Fruit fly (Drosophila melanogaster) whole organism, embryonic: Measurements from ENCODE around the gene Art1.

Experiments
- Ada2b ChIP-seq: fragments of 200-800 bp; sonication (Bioruptor generic); IDR thresholded peaks from 2 replicates; pipeline ENCODE4 v1.3.6; 2022; ENCODE audit warnings: missing biosample characterization, missing genetic modification characterization
- B-H2 ChIP-seq: fragments of 200-800 bp; sonication (Bioruptor generic); optimal IDR thresholded peaks from 2 replicates; lab custom pipeline; 2018; ENCODE audit warnings: missing biosample characterization, mild to moderate bottlenecking, missing genetic modification characterization
- C15 ChIP-seq: fragments of 200-800 bp; sonication (Bioruptor generic); IDR thresholded peaks from 3 replicates; pipeline ENCODE4 v1.3.6; 2022; ENCODE audit warnings: missing biosample characterization, missing genetic modification characterization
- CG10267 ChIP-seq: fragments of 200-800 bp; sonication (Bioruptor generic); optimal IDR thresholded peaks from 2 replicates; lab custom pipeline; 2018; ENCODE audit warnings: missing biosample characterization, mild to moderate bottlenecking, missing genetic modification characterization, moderate library complexity
- CG10462 ChIP-seq: fragments of 200-800 bp; sonication (Bioruptor generic); optimal IDR thresholded peaks from 2 replicates; lab custom pipeline; 2016; ENCODE audit warnings: missing biosample characterization, missing genetic modification characterization
- CG11247 ChIP-seq: fragments of 200-800 bp; sonication (Bioruptor generic); IDR thresholded peaks from 2 replicates; pipeline ENCODE4 v1.3.6; 2022; ENCODE audit warnings: missing biosample characterization, missing genetic modification characterization
- CG12236 ChIP-seq: fragments of 200-800 bp; sonication (Bioruptor generic); optimal IDR thresholded peaks from 2 replicates; lab custom pipeline; 2016; ENCODE audit warnings: missing biosample characterization, missing genetic modification characterization
- CG14860 ChIP-seq: fragments of 200-800 bp; sonication (Bioruptor generic); IDR thresholded peaks from 3 replicates; pipeline ENCODE4 v1.3.6; 2022; ENCODE audit warnings: missing biosample characterization, missing genetic modification characterization; ENCODE audit not compliant: partially characterized antibody
- CG15696 ChIP-seq: fragments of 200-800 bp; sonication (Bioruptor generic); optimal IDR thresholded peaks from 2 replicates; lab custom pipeline; 2019; ENCODE audit warnings: missing biosample characterization, mild to moderate bottlenecking, missing genetic modification characterization, moderate library complexity
- CG17186 ChIP-seq: fragments of 200-800 bp; sonication (Bioruptor generic); optimal IDR thresholded peaks from 3 replicates; lab custom pipeline; 2017; ENCODE audit warnings: missing biosample characterization, missing genetic modification reagents, missing genetic modification characterization
- CG18476 ChIP-seq: fragments of 200-800 bp; sonication (Bioruptor generic); optimal IDR thresholded peaks from 2 replicates; lab custom pipeline; 2016; ENCODE audit warnings: missing biosample characterization, mild to moderate bottlenecking, missing genetic modification characterization
- CG18764 ChIP-seq: fragments of 200-800 bp; sonication (Bioruptor generic); optimal IDR thresholded peaks from 3 replicates; lab custom pipeline; 2016; ENCODE audit warnings: missing biosample characterization, missing genetic modification characterization
- CG30020 ChIP-seq: fragments of 200-800 bp; optimal IDR thresholded peaks from 2 replicates; lab custom pipeline; 2019; ENCODE audit warnings: missing biosample characterization, mild to moderate bottlenecking, missing genetic modification characterization, moderate library complexity
- CG31388 ChIP-seq: fragments of 200-800 bp; sonication (Bioruptor generic); optimal IDR thresholded peaks from 2 replicates; lab custom pipeline; 2016; ENCODE audit warnings: missing biosample characterization, missing genetic modification characterization
- CG3838 ChIP-seq: fragments of 200-800 bp; sonication (Bioruptor generic); optimal IDR thresholded peaks from 3 replicates; lab custom pipeline; 2016; ENCODE audit warnings: missing biosample characterization, missing genetic modification characterization
- CG43689 ChIP-seq: fragments of 200-800 bp; sonication (Bioruptor generic); IDR thresholded peaks from 2 replicates; pipeline ENCODE4 v1.3.6; 2022; ENCODE audit warnings: missing biosample characterization, missing genetic modification characterization
- CG4707 ChIP-seq: fragments of 200-800 bp; sonication (Bioruptor generic); optimal IDR thresholded peaks from 2 replicates; lab custom pipeline; 2018; ENCODE audit warnings: missing biosample characterization, mild to moderate bottlenecking, missing genetic modification characterization, moderate library complexity
- CHES-1-like ChIP-seq: fragments of 200-800 bp; sonication (Bioruptor generic); optimal IDR thresholded peaks from 2 replicates; lab custom pipeline; 2016; ENCODE audit warnings: missing biosample characterization, missing genetic modification characterization
- GATAe ChIP-seq: fragments of 200-800 bp; sonication (Bioruptor generic); conservative IDR thresholded peaks from 2 replicates; pipeline ENCODE4 v1.3.6; 2022; ENCODE audit warnings: missing biosample characterization, missing genetic modification characterization
- Hr78 ChIP-seq, 2 experiments: fragments of 200-800 bp in 1 of 2; fragments of >200 bp in 1 of 2; sonication (Bioruptor generic) in 1 of 2; optimal IDR thresholded peaks; 2 replicates each; lab custom pipeline; 2017 to 2019; ENCODE audit warnings: missing biosample characterization in 2 of 2, missing genetic modification characterization in 2 of 2, mild to moderate bottlenecking in 1 of 2, moderate library complexity in 1 of 2
- Meics ChIP-seq: fragments of 200-800 bp; sonication (Bioruptor generic); optimal IDR thresholded peaks from 2 replicates; lab custom pipeline; 2017; ENCODE audit warnings: missing biosample characterization, mild to moderate bottlenecking, missing genetic modification characterization
- NC2α ChIP-seq: fragments of 200-800 bp; sonication (Bioruptor generic); optimal IDR thresholded peaks from 2 replicates; lab custom pipeline; 2016; ENCODE audit warnings: missing biosample characterization, missing genetic modification characterization
- NC2β ChIP-seq: fragments of 200-800 bp; sonication (Bioruptor generic); optimal IDR thresholded peaks from 2 replicates; lab custom pipeline; 2016; ENCODE audit warnings: missing biosample characterization, missing genetic modification characterization
- NK7.1 ChIP-seq: fragments of 200-800 bp; sonication (Bioruptor generic); optimal IDR thresholded peaks from 3 replicates; lab custom pipeline; 2016; ENCODE audit warnings: missing biosample characterization, missing genetic modification characterization
- Nf-YA ChIP-seq: fragments of 200-800 bp; sonication (Bioruptor generic); IDR thresholded peaks from 2 replicates; pipeline ENCODE4 v1.3.6; 2022; ENCODE audit warnings: missing biosample characterization, missing genetic modification characterization
- Oaz ChIP-seq: fragments of 200-800 bp; sonication (Bioruptor generic); IDR thresholded peaks from 2 replicates; pipeline ENCODE4 v1.3.6; 2022; ENCODE audit warnings: missing biosample characterization, missing genetic modification characterization
- Poxn ChIP-seq: fragments of 200-800 bp; sonication (Bioruptor generic); IDR thresholded peaks from 2 replicates; pipeline ENCODE4 v1.3.6; 2022; ENCODE audit warnings: missing biosample characterization, missing genetic modification characterization
- Scr ChIP-seq: fragments of 200-800 bp; sonication (Bioruptor generic); IDR thresholded peaks from 2 replicates; pipeline ENCODE4 v1.3.6; 2022; ENCODE audit warnings: missing biosample characterization, missing genetic modification characterization; ENCODE audit not compliant: partially characterized antibody
- Side ChIP-seq: fragments of 200-800 bp; sonication (Bioruptor generic); optimal IDR thresholded peaks from 2 replicates; lab custom pipeline; 2016; ENCODE audit warnings: missing biosample characterization, missing genetic modification characterization
- Spps ChIP-seq: fragments of 200-800 bp; sonication (Bioruptor generic); optimal IDR thresholded peaks from 2 replicates; lab custom pipeline; 2018; ENCODE audit warnings: missing biosample characterization, mild to moderate bottlenecking, missing genetic modification characterization
- TFAM ChIP-seq: fragments of 200-800 bp; sonication (Bioruptor generic); optimal IDR thresholded peaks from 2 replicates; lab custom pipeline; 2017; ENCODE audit warnings: missing biosample characterization, missing genetic modification characterization, inconsistent platforms
- Taf1 ChIP-seq: fragments of 200-800 bp; sonication (Bioruptor generic); IDR thresholded peaks from 2 replicates; pipeline ENCODE4 v1.3.6; 2022; ENCODE audit warnings: missing biosample characterization, missing genetic modification characterization
- Xbp1 ChIP-seq: fragments of 200-800 bp; sonication (Bioruptor generic); optimal IDR thresholded peaks from 3 replicates; lab custom pipeline; 2016; ENCODE audit warnings: missing biosample characterization, mild to moderate bottlenecking, missing genetic modification characterization
- chn ChIP-seq: fragments of 200-800 bp; sonication (Bioruptor generic); optimal IDR thresholded peaks from 2 replicates; lab custom pipeline; 2016; ENCODE audit warnings: missing biosample characterization, missing genetic modification characterization
- corto ChIP-seq: fragments of 200-800 bp; sonication (Bioruptor generic); optimal IDR thresholded peaks from 2 replicates; lab custom pipeline; 2016; ENCODE audit warnings: missing biosample characterization, mild to moderate bottlenecking, missing genetic modification characterization, moderate library complexity
- crc ChIP-seq: fragments of 200-800 bp; sonication (Bioruptor generic); optimal IDR thresholded peaks from 2 replicates; lab custom pipeline; 2016; ENCODE audit warnings: missing biosample characterization, missing genetic modification characterization
- ems ChIP-seq: fragments of 200-800 bp; sonication (Bioruptor generic); optimal IDR thresholded peaks from 3 replicates; lab custom pipeline; 2016; ENCODE audit warnings: missing biosample characterization, missing genetic modification characterization
- gro ChIP-seq: fragments of 200-800 bp; sonication (Bioruptor generic); optimal IDR thresholded peaks from 2 replicates; lab custom pipeline; 2016; ENCODE audit warnings: missing biosample characterization, missing genetic modification characterization
- insv ChIP-seq, 2 experiments: fragments of 200-800 bp; sonication (Bioruptor generic); optimal IDR thresholded peaks; 3 replicates each; lab custom pipeline; 2016 to 2018; ENCODE audit warnings: missing biosample characterization in 2 of 2, missing genetic modification characterization in 2 of 2
- kni ChIP-seq: fragments of 200-800 bp; sonication (Bioruptor generic); optimal IDR thresholded peaks from 3 replicates; lab custom pipeline; 2017; ENCODE audit warnings: mild to moderate bottlenecking, missing biosample characterization, missing genetic modification reagents, missing genetic modification characterization
- lola ChIP-seq, 3 experiments: fragments of >200 bp in 2 of 3; fragments of 200-800 bp in 1 of 3; sonication (Bioruptor generic) in 1 of 3; optimal IDR thresholded peaks; 2 replicates each; lab custom pipeline; 2017 to 2019; ENCODE audit warnings: missing biosample characterization in 3 of 3, missing genetic modification characterization in 3 of 3, mild to moderate bottlenecking in 1 of 3, moderate library complexity in 1 of 3
- odd ChIP-seq: fragments of 200-800 bp; sonication (Bioruptor generic); optimal IDR thresholded peaks from 2 replicates; lab custom pipeline; 2017; ENCODE audit warnings: missing biosample characterization, mild to moderate bottlenecking, missing genetic modification characterization
- tgo ChIP-seq: fragments of 200-800 bp; sonication (Bioruptor generic); IDR thresholded peaks from 3 replicates; pipeline ENCODE4 v1.3.6; 2022; ENCODE audit warnings: missing biosample characterization, missing genetic modification characterization
- trh ChIP-seq: fragments of 200-800 bp; sonication (Bioruptor generic); optimal IDR thresholded peaks from 2 replicates; lab custom pipeline; 2016; ENCODE audit warnings: missing biosample characterization, missing genetic modification characterization
- unpg ChIP-seq: fragments of 200-800 bp; sonication (Bioruptor generic); optimal IDR thresholded peaks from 3 replicates; lab custom pipeline; 2018; ENCODE audit warnings: missing biosample characterization, mild to moderate bottlenecking, missing genetic modification characterization, moderate library complexity
- wek ChIP-seq: fragments of 200-800 bp; sonication (Bioruptor generic); optimal IDR thresholded peaks from 3 replicates; lab custom pipeline; 2018; ENCODE audit warnings: missing biosample characterization, mild to moderate bottlenecking, missing genetic modification characterization, moderate library complexity
- yki ChIP-seq: fragments of >200 bp; optimal IDR thresholded peaks from 3 replicates; lab custom pipeline; 2018
- zen ChIP-seq: fragments of 200-800 bp; sonication (Bioruptor generic); optimal IDR thresholded peaks from 3 replicates; lab custom pipeline; 2018; ENCODE audit warnings: missing biosample characterization, mild to moderate bottlenecking, missing genetic modification characterization, moderate library complexity

Gene Art1

dm6 chr3R:10760966-10761855, 26.8 kb downstream of the Art1 start, which contains the start of the genes MED7 and Cap-H2 (continued):
- TF ChIP-seq CG3838 (GFP tag; lab: Kevin White, UChicago) (peak; percentile 55), CG17186 (peak; percentile 69), Spps (tag; lab: Kevin White, UChicago) (peak; percentile 61), NK7.1 (GFP tag; lab: Kevin White, UChicago) (no peak), wek (no peak), CG14860 (GFP tag; lab: Robert Waterston, UW) (peak; percentile 99), zen (tag; lab: Kevin White, UChicago) (peak; percentile 85), C15 (0 out of 3 replicates have a peak, but pooled peaks have one; percentile 53), NC2β (GFP tag; lab: Kevin White, UChicago) (peak; percentile 77), insv (GFP tag; optimal IDR thresholded peaks at IDR 0.05; lab: Kevin White, UChicago) (peak in 1 of 2 experiments; percentile 31), Poxn (GFP tag; lab: Robert Waterston, UW) (no peak), CG10462 (peak; percentile 61), Oaz (peak; percentile 62; the same call in 1 of the 2 replicates), CG31388 (GFP tag; lab: Kevin White, UChicago) (peak; percentile 76), Ada2b (GFP tag; lab: Robert Waterston, UW) (peak; percentile 81), gro (peak; percentile 85), Nf-YA (GFP tag; lab: Robert Waterston, UW) (peak; percentile 17; the same call in 1 of the 2 replicates), CG10267 (tag; lab: Kevin White, UChicago) (peak; percentile 81), unpg (GFP tag; lab: Kevin White, UChicago) (peak; percentile 72), trh (GFP tag; lab: Kevin White, UChicago) (peak; percentile 84), CG15696 (tag; lab: Kevin White, UChicago) (peak; percentile 84), crc (peak; percentile 25), lola (GFP tag; optimal IDR thresholded peaks at IDR 0.05; lab: Kevin White, UChicago) (peak in 2 of 3 experiments; percentile 29 to 79), CG30020 (tag; lab: Kevin White, UChicago) (peak; percentile 74), CHES-1-like (GFP tag; lab: Kevin White, UChicago) (peak; percentile 74), Xbp1 (GFP tag; lab: Kevin White, UChicago) (peak; percentile 90), yki (lab: Kevin White, UChicago) (no peak), tgo (GFP tag; lab: Robert Waterston, UW) (peak; percentile 82), GATAe (no peak), B-H2 (GFP tag; lab: Kevin White, UChicago) (peak; percentile 62), CG12236 (GFP tag; lab: Kevin White, UChicago) (peak; percentile 44), kni (GFP tag; lab: Kevin White, UChicago) (no peak), CG43689 (GFP tag; lab: Robert Waterston, UW) (no peak), NC2α (GFP tag; lab: Kevin White, UChicago) (peak; percentile 8), TFAM (GFP tag; lab: Kevin White, UChicago) (no peak), Taf1 (peak; percentile 68), CG18476 (GFP tag; lab: Kevin White, UChicago) (peak; percentile 78), ems (peak; percentile 78), chn (GFP tag; lab: Kevin White, UChicago) (peak; percentile 86), CG11247 (GFP tag; lab: Robert Waterston, UW) (peak; percentile 73), CG18764 (GFP tag; lab: Kevin White, UChicago) (peak; percentile 81), Side (GFP tag; lab: Kevin White, UChicago) (peak; percentile 50), odd (GFP tag; lab: Kevin White, UChicago) (peak; percentile 8), Hr78 (GFP tag; optimal IDR thresholded peaks at IDR 0.05; lab: Kevin White, UChicago) (no peak), CG4707 (GFP tag; lab: Kevin White, UChicago) (no peak), corto (peak; percentile 58), Meics (GFP tag; lab: Kevin White, UChicago) (peak; percentile 72), Scr (GFP tag; lab: Robert Waterston, UW) (peak; percentile 99)
